Fruit fly (Drosophila melanogaster): ENCODE results near the gene ValRS-m.
A peak's percentile ranks its signal among the peaks of the same experiment; 100 is the strongest.

The ValRS-m gene

DNA sequence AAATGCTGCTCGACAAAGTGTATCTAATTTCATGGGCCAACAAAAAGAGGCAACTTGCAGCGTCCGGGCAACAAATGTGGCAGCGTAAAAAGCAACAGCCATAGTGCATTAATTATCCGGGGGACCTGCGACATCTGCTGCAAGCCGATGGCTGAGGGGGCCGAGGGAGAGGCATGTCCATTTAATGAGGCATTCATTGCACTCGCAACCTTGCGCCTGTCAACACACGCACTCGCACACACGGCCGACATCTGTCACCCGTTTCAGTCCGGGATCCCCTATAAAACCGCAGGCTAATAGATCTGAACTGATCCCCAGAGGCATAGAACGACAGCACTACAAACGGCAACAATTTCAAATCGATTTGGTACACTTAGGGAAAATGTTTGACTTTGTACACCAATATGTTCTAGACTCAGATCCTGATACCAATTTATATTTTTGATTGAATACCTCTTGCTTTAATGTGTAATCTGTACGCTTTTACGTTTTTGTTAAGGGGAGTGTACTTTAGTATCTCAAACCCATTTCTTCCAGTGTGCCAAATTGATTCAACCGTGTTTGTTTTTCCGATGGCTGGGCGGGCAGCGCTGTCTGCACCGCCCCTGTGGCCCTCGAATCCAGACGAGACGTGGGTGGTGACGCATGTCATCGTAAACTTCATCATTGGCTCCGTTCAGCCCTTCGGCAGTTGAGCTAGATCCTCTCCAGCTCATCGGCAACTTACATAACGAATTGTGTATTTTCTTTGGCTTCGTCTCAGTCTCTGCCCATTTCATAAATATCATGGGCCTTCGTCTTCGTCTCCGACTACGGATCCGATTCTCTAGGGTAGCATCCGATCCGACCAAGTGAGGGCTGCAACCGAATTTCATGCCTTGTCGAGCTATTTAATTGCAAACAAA is 47.2 kb upstream of the ValRS-m start (continued):
- TF ChIP-seq gem (tag; optimal IDR thresholded peaks at IDR 0.05) (peak; percentile 84), CG5245 (GFP tag; optimal IDR thresholded peaks at IDR 0.05) (peak; percentile 67), dati (GFP tag; IDR thresholded peaks at IDR 0.05) (no peak), B-H2 (GFP tag; optimal IDR thresholded peaks at IDR 0.05) (no peak), nau (GFP tag; optimal IDR thresholded peaks at IDR 0.05) (no peak), CG34376 (GFP tag; optimal IDR thresholded peaks at IDR 0.05) (no peak), luna (GFP tag; optimal IDR thresholded peaks at IDR 0.05) (no peak), Deaf1 (tag; optimal IDR thresholded peaks at IDR 0.05) (peak; percentile 61), Hey (tag; optimal IDR thresholded peaks at IDR 0.05) (no peak), CG10366 (GFP tag; IDR thresholded peaks at IDR 0.05) (peak; percentile 67), CG8765 (GFP tag; IDR thresholded peaks at IDR 0.05) (peak; percentile 93), zen (tag; optimal IDR thresholded peaks at IDR 0.05) (peak; percentile 46), CG7928 (GFP tag; optimal IDR thresholded peaks at IDR 0.05) (no peak), CG10267 (tag; optimal IDR thresholded peaks at IDR 0.05) (peak; percentile 84), nmo (GFP tag; optimal IDR thresholded peaks at IDR 0.05) (peak; percentile 83), Scr (GFP tag; IDR thresholded peaks at IDR 0.05; ENCODE audit: partially characterized antibody) (no peak), TFAM (GFP tag; optimal IDR thresholded peaks at IDR 0.05) (no peak), ken (GFP tag; IDR thresholded peaks at IDR 0.05) (peak; percentile 78; the same call in 2 of the 3 replicates), CG11695 (GFP tag; IDR thresholded peaks at IDR 0.05) (peak; percentile 62; the same call in 2 of the 3 replicates), chm (GFP tag; IDR thresholded peaks at IDR 0.05) (peak; percentile 91), Med (GFP tag) (peak; percentile 85), ERR (GFP tag; optimal IDR thresholded peaks at IDR 0.05) (peak; percentile 28), ATbp (GFP tag; optimal IDR thresholded peaks at IDR 0.05) (peak; percentile 57), CG18599 (GFP tag; optimal IDR thresholded peaks at IDR 0.05) (peak; percentile 47), CG5953 (GFP tag; IDR thresholded peaks at IDR 0.05) (peak; percentile 45; the same call in 1 of the 2 replicates), CG34224 (GFP tag; IDR thresholded peaks at IDR 0.05; ENCODE audit: partially characterized antibody) (no peak), ssp (GFP tag; IDR thresholded peaks at IDR 0.05) (peak; percentile 74), CG10431 (GFP tag; optimal IDR thresholded peaks at IDR 0.05) (no peak), CG11398 (GFP tag; optimal IDR thresholded peaks at IDR 0.05) (peak; percentile 16), CG7963 (GFP tag; IDR thresholded peaks at IDR 0.05; ENCODE audit: partially characterized antibody) (no peak), ara (GFP tag; IDR thresholded peaks at IDR 0.05) (peak; percentile 89), sqz (GFP tag; optimal IDR thresholded peaks at IDR 0.05) (peak; percentile 65), fd102C (GFP tag; optimal IDR thresholded peaks at IDR 0.05) (peak; percentile 77), Drgx (GFP tag; IDR thresholded peaks at IDR 0.05) (no peak), gro (GFP tag; optimal IDR thresholded peaks at IDR 0.05) (no peak), ham (GFP tag; IDR thresholded peaks at IDR 0.05) (no peak), CG17612 (GFP tag; IDR thresholded peaks at IDR 0.05) (no peak), ems (GFP tag; optimal IDR thresholded peaks at IDR 0.05) (peak; percentile 68), CG15696 (tag; optimal IDR thresholded peaks at IDR 0.05) (peak; percentile 97), H2.0 (GFP tag; IDR thresholded peaks at IDR 0.05) (peak; percentile 74), CG2116 (GFP tag; optimal IDR thresholded peaks at IDR 0.05) (peak; percentile 23), CG9797 (GFP tag; optimal IDR thresholded peaks at IDR 0.05) (no peak), CG2678 (tag; optimal IDR thresholded peaks at IDR 0.05) (peak; percentile 79), CG6254 (GFP tag; optimal IDR thresholded peaks at IDR 0.05) (peak; percentile 83), Poxn (GFP tag; IDR thresholded peaks at IDR 0.05) (no peak), CG12104 (GFP tag; optimal IDR thresholded peaks at IDR 0.05) (peak; percentile 21), CG7556 (GFP tag; optimal IDR thresholded peaks at IDR 0.05) (peak; percentile 77), CG42726 (GFP tag; IDR thresholded peaks at IDR 0.05; ENCODE audit: partially characterized antibody) (no peak)

Measured in whole organism, embryonic.